Worm (Caenorhabditis elegans) whole organism, L4 larva: ENCODE results near the gene F22F1.3.

ENCODE experiments used
- F37D6.2 ChIP-seq: sonication (generic microtip); optimal IDR thresholded peaks from 2 replicates; lab custom pipeline; 2016; ENCODE audit warnings: mild to moderate bottlenecking, missing genetic modification characterization, missing compliant biosample characterization
- T20F7.1 ChIP-seq: fragments of 200-800 bp; sonication (Bioruptor generic); optimal IDR thresholded peaks from 2 replicates; lab custom pipeline; 2018; ENCODE audit warnings: mild to moderate bottlenecking, missing genetic modification characterization, missing compliant biosample characterization
- Y5F2A.4 ChIP-seq: fragments of 200-800 bp; sonication (Bioruptor generic); optimal IDR thresholded peaks from 2 replicates; lab custom pipeline; 2018; ENCODE audit warnings: mild to moderate bottlenecking, missing genetic modification characterization, missing compliant biosample characterization
- aha-1 ChIP-seq: fragments of 150-350 bp; peaks from one replicate; lab custom pipeline; 2014; ENCODE audit warnings: missing biosample characterization, missing genetic modification characterization
- ama-1 ChIP-seq: fragments of 150-350 bp; optimal IDR thresholded peaks from 2 replicates; lab custom pipeline; 2014; ENCODE audit warnings: inconsistent platforms, mixed read lengths
- ceh-32 ChIP-seq: sonication (generic microtip); optimal IDR thresholded peaks from 2 replicates; lab custom pipeline; 2016; ENCODE audit warnings: mild to moderate bottlenecking, missing genetic modification characterization, missing compliant biosample characterization; ENCODE audit not compliant: poor library complexity
- ces-1 ChIP-seq: fragments of 150-350 bp; sonication (generic microtip); optimal IDR thresholded peaks from 4 replicates; lab custom pipeline; 2014; ENCODE audit warnings: missing biosample characterization, missing genetic modification reagents, missing genetic modification characterization
- daf-16 ChIP-seq, 3 experiments: sonication (generic microtip); optimal IDR thresholded peaks; 2 replicates each; lab custom pipeline; 2016 to 2017; ENCODE audit warnings: missing genetic modification characterization in 3 of 3, missing genetic modification reagents in 3 of 3, mild to moderate bottlenecking in 2 of 3, missing compliant biosample characterization in 2 of 3, missing biosample characterization in 1 of 3, moderate library complexity in 1 of 3
- daf-19 ChIP-seq: fragments of 200-800 bp; sonication (Bioruptor generic); conservative IDR thresholded peaks from 2 replicates; pipeline ENCODE4 v1.3.6; 2022; ENCODE audit warnings: missing genetic modification characterization, missing compliant biosample characterization
- daf-8 ChIP-seq: fragments of 200-800 bp; sonication (Bioruptor generic); IDR thresholded peaks from 2 replicates; pipeline ENCODE4 v1.3.6; 2022; ENCODE audit warnings: missing genetic modification characterization, missing compliant biosample characterization
- dmd-6 ChIP-seq: fragments of 200-800 bp; sonication (Bioruptor generic); IDR thresholded peaks from 2 replicates; pipeline ENCODE4 v1.3.6; 2022; ENCODE audit warnings: missing genetic modification reagents, missing genetic modification characterization, missing compliant biosample characterization
- dmd-8 ChIP-seq: fragments of 200-800 bp; sonication (Bioruptor generic); IDR thresholded peaks from 2 replicates; pipeline ENCODE4 v1.3.6; 2022; ENCODE audit warnings: missing genetic modification characterization, missing compliant biosample characterization
- duxl-1 ChIP-seq: sonication (generic microtip); optimal IDR thresholded peaks from 2 replicates; lab custom pipeline; 2016; ENCODE audit warnings: mild to moderate bottlenecking, missing genetic modification characterization, moderate library complexity, missing compliant biosample characterization; ENCODE audit not compliant: poor library complexity
- dve-1 ChIP-seq: sonication (generic microtip); optimal IDR thresholded peaks from 2 replicates; lab custom pipeline; 2017; ENCODE audit warnings: antibody characterized with exemption, mild to moderate bottlenecking, missing genetic modification characterization, missing compliant biosample characterization; ENCODE audit not compliant: insufficient read depth
- egl-27 ChIP-seq: sonication (generic microtip); optimal IDR thresholded peaks from 3 replicates; lab custom pipeline; 2017; ENCODE audit warnings: missing biosample characterization, missing genetic modification reagents, missing genetic modification characterization
- fkh-10 ChIP-seq: fragments of 150-350 bp; optimal IDR thresholded peaks from 2 replicates; lab custom pipeline; 2014; ENCODE audit warnings: missing biosample characterization, missing genetic modification reagents, missing genetic modification characterization
- fos-1 ChIP-seq: fragments of 150-350 bp; optimal IDR thresholded peaks from 2 replicates; lab custom pipeline; 2014; ENCODE audit warnings: missing biosample characterization, missing genetic modification characterization
- hlh-11 ChIP-seq: fragments of 200-800 bp; sonication (Bioruptor generic); optimal IDR thresholded peaks from 2 replicates; lab custom pipeline; 2018; ENCODE audit warnings: mild to moderate bottlenecking, missing genetic modification characterization, missing compliant biosample characterization
- hlh-30 ChIP-seq: sonication (generic microtip); optimal IDR thresholded peaks from 2 replicates; lab custom pipeline; 2017; ENCODE audit warnings: antibody characterized with exemption, mild to moderate bottlenecking, missing genetic modification characterization, missing compliant biosample characterization; ENCODE audit not compliant: insufficient read depth
- jun-1 ChIP-seq: fragments of 150-350 bp; optimal IDR thresholded peaks from 2 replicates; lab custom pipeline; 2014; ENCODE audit warnings: missing biosample characterization, missing genetic modification reagents, missing genetic modification characterization
- madf-9 ChIP-seq: fragments of 200-800 bp; sonication (Bioruptor generic); conservative IDR thresholded peaks from 2 replicates; pipeline ENCODE4 v1.3.6; 2022; ENCODE audit warnings: missing genetic modification reagents, missing genetic modification characterization, missing compliant biosample characterization
- mdl-1 ChIP-seq, 2 experiments: fragments of 150-350 bp in 1 of 2; sonication (generic microtip) in 1 of 2; optimal IDR thresholded peaks; 2 replicates each; lab custom pipeline; 2014 to 2017; ENCODE audit warnings: missing biosample characterization in 2 of 2, missing genetic modification characterization in 2 of 2
- mep-1 ChIP-seq: fragments of 150-350 bp; sonication (generic microtip); optimal IDR thresholded peaks from 3 replicates; lab custom pipeline; 2014; ENCODE audit warnings: missing biosample characterization, missing genetic modification characterization
- mes-2 ChIP-seq: sonication (generic microtip); optimal IDR thresholded peaks from 2 replicates; lab custom pipeline; 2016; ENCODE audit warnings: missing genotype, mild to moderate bottlenecking, missing genetic modification characterization, missing compliant biosample characterization; ENCODE audit not compliant: poor library complexity, severe bottlenecking
- nhr-102 ChIP-seq: sonication (generic microtip); optimal IDR thresholded peaks from 2 replicates; lab custom pipeline; 2016; ENCODE audit warnings: mild to moderate bottlenecking, missing genetic modification characterization, moderate library complexity, missing compliant biosample characterization
- nhr-11 ChIP-seq: fragments of 150-350 bp; optimal IDR thresholded peaks from 2 replicates; lab custom pipeline; 2014; ENCODE audit warnings: missing biosample characterization, missing genetic modification characterization
- nhr-237 ChIP-seq: sonication (generic microtip); optimal IDR thresholded peaks from 2 replicates; lab custom pipeline; 2017; ENCODE audit warnings: missing biosample characterization, missing genetic modification characterization
- nhr-25 ChIP-seq: sonication (generic microtip); optimal IDR thresholded peaks from 2 replicates; lab custom pipeline; 2017; ENCODE audit warnings: missing genetic modification characterization, mild to moderate bottlenecking, missing compliant biosample characterization, antibody characterized with exemption, moderate library complexity, borderline replicate concordance; ENCODE audit not compliant: insufficient read depth
- nhr-28 ChIP-seq: fragments of 150-350 bp; optimal IDR thresholded peaks from 2 replicates; lab custom pipeline; 2014; ENCODE audit warnings: missing biosample characterization, missing genetic modification characterization
- nhr-41 ChIP-seq: fragments of 200-800 bp; sonication (Bioruptor generic); IDR thresholded peaks from 2 replicates; pipeline ENCODE4 v1.3.6; 2022; ENCODE audit warnings: missing genetic modification reagents, missing genetic modification characterization, missing compliant biosample characterization
- nhr-6 ChIP-seq: fragments of 150-350 bp; optimal IDR thresholded peaks from 2 replicates; lab custom pipeline; 2014; ENCODE audit warnings: missing biosample characterization, missing genetic modification characterization
- nhr-77 ChIP-seq: fragments of 150-350 bp; optimal IDR thresholded peaks from 2 replicates; lab custom pipeline; 2014; ENCODE audit warnings: missing biosample characterization, missing genetic modification characterization
- pha-4 ChIP-seq, 2 experiments: fragments of 150-350 bp in 1 of 2; fragments of 200-800 bp in 1 of 2; sonication (Bioruptor generic) in 1 of 2; IDR thresholded peaks in 1 of 2; optimal IDR thresholded peaks in 1 of 2; 2 replicates each; pipeline versions ENCODE4 v1.3.6 to Lab custom; 2014 to 2022; ENCODE audit warnings: missing genetic modification characterization in 2 of 2, missing genetic modification reagents in 2 of 2, missing biosample characterization in 1 of 2, missing compliant biosample characterization in 1 of 2
- php-3 ChIP-seq: fragments of 200-800 bp; sonication (Bioruptor generic); IDR thresholded peaks from 2 replicates; pipeline ENCODE4 v1.3.6; 2022; ENCODE audit warnings: missing genetic modification reagents, missing genetic modification characterization, missing compliant biosample characterization
- pqm-1 ChIP-seq: sonication (generic microtip); optimal IDR thresholded peaks from 2 replicates; lab custom pipeline; 2017; ENCODE audit warnings: missing biosample characterization, missing genetic modification characterization
- rbr-2 ChIP-seq: sonication (generic microtip); optimal IDR thresholded peaks from 2 replicates; lab custom pipeline; 2016; ENCODE audit warnings: missing genotype, missing genetic modification characterization, missing compliant biosample characterization
- set-16 ChIP-seq: fragments of 200-800 bp; sonication (Bioruptor generic); IDR thresholded peaks from 2 replicates; pipeline ENCODE4 v1.3.6; 2022; ENCODE audit warnings: missing genetic modification reagents, missing genetic modification characterization, missing compliant biosample characterization
- snpc-1.2 ChIP-seq: fragments of 200-800 bp; sonication (Bioruptor generic); IDR thresholded peaks from 2 replicates; pipeline ENCODE4 v1.3.6; 2022; ENCODE audit warnings: missing genetic modification reagents, missing genetic modification characterization, missing compliant biosample characterization
- tag-97 ChIP-seq: fragments of 200-800 bp; sonication (Bioruptor generic); IDR thresholded peaks from 2 replicates; pipeline ENCODE4 v1.3.6; 2022; ENCODE audit warnings: missing genetic modification characterization, missing compliant biosample characterization
- unc-130 ChIP-seq: sonication (generic microtip); optimal IDR thresholded peaks from 2 replicates; lab custom pipeline; 2016; ENCODE audit warnings: missing genetic modification reagents, missing genetic modification characterization, missing compliant biosample characterization
- unc-39 ChIP-seq: sonication (generic microtip); optimal IDR thresholded peaks from 2 replicates; lab custom pipeline; 2017; ENCODE audit warnings: missing biosample characterization, missing genetic modification characterization
- unc-62 ChIP-seq, 3 experiments: fragments of 150-350 bp in 1 of 3; sonication (generic microtip); optimal IDR thresholded peaks in 2 of 3; peaks in 1 of 3; 1 replicate in 1 of 3; 2 replicates in 2 of 3; lab custom pipeline; 2014 to 2017; ENCODE audit warnings: missing biosample characterization in 3 of 3, missing genetic modification characterization in 3 of 3, missing genetic modification reagents in 3 of 3, missing genotype in 1 of 3
- zip-11 ChIP-seq: fragments of 200-800 bp; sonication (Bioruptor generic); IDR thresholded peaks from 2 replicates; pipeline ENCODE4 v1.3.6; 2022; ENCODE audit warnings: missing genetic modification characterization, missing compliant biosample characterization
- zip-2 ChIP-seq: fragments of 150-350 bp; optimal IDR thresholded peaks from 2 replicates; lab custom pipeline; 2014; ENCODE audit warnings: missing biosample characterization, missing genetic modification characterization

F22F1.3 gene

DNA sequence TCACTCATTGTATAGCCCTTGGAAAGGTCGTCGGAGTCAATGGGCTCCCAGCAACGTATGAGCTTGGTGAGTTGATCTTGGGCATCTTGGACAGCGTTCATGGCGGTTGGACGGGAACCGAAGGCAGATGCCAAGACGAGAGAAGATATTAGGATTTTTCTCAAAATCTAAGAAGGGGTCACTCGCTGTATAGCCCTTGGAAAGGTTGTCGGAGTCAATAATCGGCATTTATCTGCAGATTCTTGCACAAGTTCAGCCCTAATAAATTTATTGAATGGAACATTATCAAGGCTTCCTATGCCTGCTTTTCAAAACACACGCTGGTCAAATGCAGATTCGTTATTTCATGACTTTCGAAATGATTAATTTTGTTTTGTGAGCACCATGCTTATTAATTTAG, 25.1 kb downstream of the F22F1.3 start, which contains the start of gene C02B8.7:
TSS of gene C02B8.7 (minus strand) at position 101 of the 400 bp plus-strand sequence.
- TF ChIP-seq unc-130 (GFP tag; lab: Kevin White, UChicago) (no peak), tag-97 (GFP tag; lab: Robert Waterston, UW) (no peak), Y5F2A.4 (no peak), set-16 (GFP tag; lab: Robert Waterston, UW) (no peak), zip-11 (GFP tag; lab: Robert Waterston, UW) (no peak), zip-2 (tag; lab: Kevin White, UChicago) (no peak), nhr-77 (tag; lab: Kevin White, UChicago) (no peak)

DNA sequence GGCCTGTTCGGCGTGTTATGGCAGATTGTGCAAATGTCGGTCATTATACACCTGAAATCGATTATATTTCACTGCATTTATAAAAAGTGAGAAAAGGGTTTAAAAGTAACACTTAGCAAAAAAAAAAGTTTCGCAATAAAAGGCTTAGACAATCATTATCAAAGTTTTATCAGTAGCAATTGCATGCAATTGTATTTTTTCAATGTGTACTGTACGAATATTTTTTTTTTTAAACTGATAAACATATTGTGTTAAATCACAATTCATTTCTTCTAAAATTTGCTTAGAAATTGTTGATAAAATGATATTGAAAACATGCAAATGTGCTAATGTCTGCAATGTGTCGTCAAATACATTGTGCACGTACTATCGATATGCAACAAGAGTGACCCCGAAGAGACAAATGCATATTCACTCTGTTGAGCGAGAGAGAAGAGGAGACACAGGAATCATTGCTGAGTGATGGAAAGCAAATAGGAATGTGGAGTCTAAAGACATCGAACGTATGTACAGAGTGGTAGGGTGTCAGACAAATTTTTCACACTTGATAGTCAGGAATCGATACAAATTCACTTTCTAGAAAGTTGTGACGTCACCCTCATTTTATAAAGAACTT, 26.5 kb downstream of the F22F1.3 start, which contains the start of gene C02B8.6:
TSS of gene C02B8.6 (minus strand) at position 51 of the 616 bp plus-strand sequence.
- TF ChIP-seq mdl-1 (tag; optimal IDR thresholded peaks at IDR 0.05; lab: Kevin White, UChicago) (no peak), ceh-32 (tag; lab: Kevin White, UChicago) (no peak), ces-1 (GFP tag; lab: Kevin White, UChicago) (no peak), ama-1 (lab: Kevin White, UChicago) (no peak), daf-19 (no peak), pqm-1 (peak; percentile 56), php-3 (no peak), fkh-10 (GFP tag; lab: Kevin White, UChicago) (no peak), aha-1 (tag; lab: Kevin White, UChicago) (peak; percentile 67), jun-1 (tag; lab: Kevin White, UChicago) (no peak), hlh-30 (no peak), unc-62 (GFP tag; optimal IDR thresholded peaks at IDR 0.05 in 1 of 2; lab: Kevin White, UChicago) (peak in 1 of 2 experiments; percentile 93), unc-62 (tag; optimal IDR thresholded peaks at IDR 0.05; lab: Kevin White, UChicago) (no peak), nhr-28 (peak; percentile 70), nhr-25 (no peak), T20F7.1 (GFP tag; lab: Kevin White, UChicago) (peak; percentile 47), nhr-102 (tag; lab: Kevin White, UChicago) (no peak), nhr-6 (tag; lab: Kevin White, UChicago) (peak; percentile 54), daf-16 (GFP tag; optimal IDR thresholded peaks at IDR 0.05; lab: Kevin White, UChicago) (peak in 1 of 2 experiments; percentile 3), daf-16 (tag; optimal IDR thresholded peaks at IDR 0.05; lab: Kevin White, UChicago) (peak; percentile 75), pha-4 (GFP tag; IDR thresholded peaks at IDR 0.05; lab: Robert Waterston, UW) (no peak), pha-4 (tag; optimal IDR thresholded peaks at IDR 0.05; lab: Kevin White, UChicago) (peak; percentile 81), madf-9 (GFP tag; lab: Robert Waterston, UW) (no peak), dve-1 (peak; percentile 87), egl-27 (tag; lab: Kevin White, UChicago) (no peak), dmd-6 (GFP tag; lab: Robert Waterston, UW) (peak; percentile 55), mep-1 (peak; percentile 84), rbr-2 (tag; lab: Kevin White, UChicago) (no peak), fos-1 (tag; lab: Kevin White, UChicago) (no peak), F37D6.2 (no peak), nhr-237 (tag; lab: Kevin White, UChicago) (no peak), mes-2 (tag; lab: Kevin White, UChicago) (no peak), duxl-1 (tag; lab: Kevin White, UChicago) (peak; percentile 11), nhr-11 (tag; lab: Kevin White, UChicago) (peak; percentile 12), nhr-41 (0 out of 2 replicates have a peak, but pooled peaks have one; percentile 58), daf-8 (GFP tag; lab: Robert Waterston, UW) (no peak), nhr-77 (tag; lab: Kevin White, UChicago) (peak; percentile 50), unc-39 (tag; lab: Kevin White, UChicago) (no peak), dmd-8 (no peak), snpc-1.2 (GFP tag; lab: Robert Waterston, UW) (no peak), hlh-11 (tag; lab: Kevin White, UChicago) (peak; percentile 68)
- TF ChIP-seq, all 104 proteins: peak for 16
